Fruit fly (Drosophila melanogaster) Kc167 (cell line): ENCODE data around the gene CG18557.

Experiments
- Myc ChIP-seq: fragments of >200 bp; optimal IDR thresholded peaks from 2 replicates; lab custom pipeline; 2017; ENCODE audit warnings: missing external identifiers
- Sin3A ChIP-seq: fragments of >200 bp; optimal IDR thresholded peaks from 2 replicates; lab custom pipeline; 2018; ENCODE audit warnings: missing external identifiers
- h ChIP-seq: fragments of >200 bp; optimal IDR thresholded peaks from 3 replicates; lab custom pipeline; 2018; ENCODE audit warnings: missing external identifiers
- insv ChIP-seq: fragments of >200 bp; optimal IDR thresholded peaks from 3 replicates; lab custom pipeline; 2018; ENCODE audit warnings: missing external identifiers
- psq ChIP-seq: fragments of >200 bp; optimal IDR thresholded peaks from 2 replicates; lab custom pipeline; 2017; ENCODE audit warnings: missing external identifiers
- ttk ChIP-seq: sonication (Bioruptor generic); optimal IDR thresholded peaks from 2 replicates; lab custom pipeline; 2017; ENCODE audit warnings: missing external identifiers

The CG18557 gene

dm6 chr2L:2865560-2866309, 20.2 kb upstream of the CG18557 start:
- no peak for TF ChIP-seq ttk
- TF ChIP-seq h (lab: Kevin White, UChicago): no peak
- TF ChIP-seq psq (lab: Kevin White, UChicago): no peak
- no peak for TF ChIP-seq insv (lab: Kevin White, UChicago)

- TF ChIP-seq insv (lab: Kevin White, UChicago) (no peak), ttk (no peak)
These were observed 19.1 kb upstream of the CG18557 start for dm6 chr2L:2864601-2865000.

- TF ChIP-seq insv (lab: Kevin White, UChicago): no peak
- no peak for TF ChIP-seq ttk
- no peak for TF ChIP-seq psq (lab: Kevin White, UChicago)
- TF ChIP-seq Sin3A (lab: Kevin White, UChicago): no peak
- no peak for TF ChIP-seq Myc (lab: Kevin White, UChicago)
- TF ChIP-seq h (lab: Kevin White, UChicago): no peak
These were observed 17.1 kb upstream of the CG18557 start for dm6 chr2L:2862621-2862962.

- TF ChIP-seq insv (lab: Kevin White, UChicago) (no peak), Myc (lab: Kevin White, UChicago) (no peak), Sin3A (lab: Kevin White, UChicago) (no peak), psq (lab: Kevin White, UChicago) (no peak), ttk (no peak), h (lab: Kevin White, UChicago) (no peak)
These were observed 16.5 kb upstream of the CG18557 start for dm6 chr2L:2861885-2862620.

- TF ChIP-seq ttk (no peak), insv (lab: Kevin White, UChicago) (no peak), psq (lab: Kevin White, UChicago) (no peak), h (lab: Kevin White, UChicago) (no peak), Sin3A (lab: Kevin White, UChicago) (no peak)
These were observed 15.8 kb upstream of the CG18557 start for dm6 chr2L:2861140-2861884.

dm6 chr2L:2857862-2858734, 12.6 kb upstream of the CG18557 start:
- TF ChIP-seq insv (lab: Kevin White, UChicago) (no peak), Myc (lab: Kevin White, UChicago) (no peak), ttk (no peak), psq (lab: Kevin White, UChicago) (no peak), Sin3A (lab: Kevin White, UChicago) (no peak), h (lab: Kevin White, UChicago) (no peak)

- TF ChIP-seq insv (lab: Kevin White, UChicago): no peak
- TF ChIP-seq ttk: no peak
- TF ChIP-seq h (lab: Kevin White, UChicago): no peak
- no peak for TF ChIP-seq Sin3A (lab: Kevin White, UChicago)
- TF ChIP-seq Myc (lab: Kevin White, UChicago): no peak
- no peak for TF ChIP-seq psq (lab: Kevin White, UChicago)
These were observed 11.5 kb upstream of the CG18557 start, which contains the start of gene CG2991 for dm6 chr2L:2856960-2857584. CG2991 (plus strand) TSS chr2L:2857164.

- TF ChIP-seq h (lab: Kevin White, UChicago) (no peak), ttk (no peak), psq (lab: Kevin White, UChicago) (no peak), Sin3A (lab: Kevin White, UChicago) (no peak), Myc (lab: Kevin White, UChicago) (no peak), insv (lab: Kevin White, UChicago) (no peak)
These were observed 10.5 kb upstream of the CG18557 start, which contains the start of the genes CG3104 and RpS21 for dm6 chr2L:2855773-2856615. CG3104 (minus strand) TSS chr2L:2855778. RpS21 (plus strand) TSS chr2L:2856070.

- TF ChIP-seq ttk: no peak
- TF ChIP-seq Sin3A (lab: Kevin White, UChicago): no peak
- no peak for TF ChIP-seq insv (lab: Kevin White, UChicago)
- no peak for TF ChIP-seq psq (lab: Kevin White, UChicago)
- no peak for TF ChIP-seq h (lab: Kevin White, UChicago)
- TF ChIP-seq Myc (lab: Kevin White, UChicago): no peak
These were observed 9.8 kb upstream of the CG18557 start for dm6 chr2L:2855204-2855768.
